Worm (Caenorhabditis elegans) whole organism, young adult: ENCODE data around the gene zipt-3.

Experiments
- B0336.3 ChIP-seq: fragments of 200-800 bp; sonication (Bioruptor generic); IDR thresholded peaks from 2 replicates; pipeline ENCODE4 v1.3.6; 2022; ENCODE audit warnings: missing genetic modification characterization, missing compliant biosample characterization
- D2030.7 ChIP-seq: fragments of 200-800 bp; sonication (Bioruptor generic); IDR thresholded peaks from 2 replicates; pipeline ENCODE4 v1.3.6; 2022; ENCODE audit warnings: missing genetic modification reagents, missing genetic modification characterization, missing compliant biosample characterization
- F10E7.11 ChIP-seq: sonication (generic microtip); optimal IDR thresholded peaks from 2 replicates; lab custom pipeline; 2017; ENCODE audit warnings: mild to moderate bottlenecking, missing genetic modification characterization, moderate library complexity, missing compliant biosample characterization
- F37B4.10 ChIP-seq: fragments of 200-800 bp; sonication (Bioruptor generic); IDR thresholded peaks from 2 replicates; pipeline ENCODE4 v1.3.6; 2022; ENCODE audit warnings: missing genetic modification characterization, missing compliant biosample characterization
- F52B5.7 ChIP-seq: sonication (generic microtip); optimal IDR thresholded peaks from 2 replicates; lab custom pipeline; 2016; ENCODE audit warnings: mild to moderate bottlenecking, missing genetic modification characterization, missing compliant biosample characterization
- F57C9.4 ChIP-seq: sonication (generic microtip); optimal IDR thresholded peaks from 2 replicates; lab custom pipeline; 2017; ENCODE audit warnings: mild to moderate bottlenecking, missing genetic modification characterization, missing compliant biosample characterization
- T07F8.4 ChIP-seq: sonication (generic microtip); optimal IDR thresholded peaks from 2 replicates; lab custom pipeline; 2016; ENCODE audit warnings: mild to moderate bottlenecking, missing genetic modification characterization, moderate library complexity, missing compliant biosample characterization
- T26A5.8 ChIP-seq: sonication (generic microtip); optimal IDR thresholded peaks from 2 replicates; lab custom pipeline; 2016; ENCODE audit warnings: missing genetic modification characterization, missing compliant biosample characterization
- Y53F4B.3 ChIP-seq: fragments of 200-800 bp; sonication (Bioruptor generic); IDR thresholded peaks from 2 replicates; pipeline ENCODE4 v1.3.6; 2022; ENCODE audit warnings: missing genetic modification reagents, missing genetic modification characterization, missing compliant biosample characterization
- Y67H2A.10 ChIP-seq: fragments of 200-800 bp; sonication (Bioruptor generic); conservative IDR thresholded peaks from 2 replicates; pipeline ENCODE4 v1.3.6; 2022; ENCODE audit warnings: missing genetic modification reagents, missing genetic modification characterization, missing compliant biosample characterization
- aptf-3 ChIP-seq: fragments of 200-800 bp; sonication (Bioruptor generic); IDR thresholded peaks from 2 replicates; pipeline ENCODE4 v1.3.6; 2022; ENCODE audit warnings: missing genetic modification characterization, missing compliant biosample characterization
- attf-3 ChIP-seq: fragments of 200-800 bp; sonication (Bioruptor generic); conservative IDR thresholded peaks from 2 replicates; pipeline ENCODE4 v1.3.6; 2022; ENCODE audit warnings: missing genetic modification reagents, missing genetic modification characterization, missing compliant biosample characterization
- attf-5 ChIP-seq: fragments of 200-800 bp; sonication (Bioruptor generic); optimal IDR thresholded peaks from 2 replicates; lab custom pipeline; 2018; ENCODE audit warnings: mild to moderate bottlenecking, missing genetic modification characterization, missing compliant biosample characterization
- bed-1 ChIP-seq: fragments of 200-800 bp; sonication (Bioruptor generic); IDR thresholded peaks from 2 replicates; pipeline ENCODE4 v1.3.6; 2022; ENCODE audit warnings: missing genetic modification reagents, missing genetic modification characterization, missing compliant biosample characterization
- cebp-1 ChIP-seq, 2 experiments: fragments of 200-800 bp in 1 of 2; sonication (Bioruptor generic) in 1 of 2; sonication (generic microtip) in 1 of 2; IDR thresholded peaks in 1 of 2; optimal IDR thresholded peaks in 1 of 2; 2 replicates each; pipeline versions ENCODE4 v1.3.6 to Lab custom; 2017 to 2022; ENCODE audit warnings: missing compliant biosample characterization in 2 of 2, missing genetic modification characterization in 2 of 2, mild to moderate bottlenecking in 1 of 2, missing genetic modification reagents in 1 of 2, moderate library complexity in 1 of 2
- cebp-2 ChIP-seq: fragments of 200-800 bp; sonication (Bioruptor generic); IDR thresholded peaks from 2 replicates; pipeline ENCODE4 v1.3.6; 2022; ENCODE audit warnings: missing genetic modification characterization, missing compliant biosample characterization
- ceh-27 ChIP-seq: fragments of 200-800 bp; sonication (Bioruptor generic); optimal IDR thresholded peaks from 2 replicates; lab custom pipeline; 2018; ENCODE audit warnings: mild to moderate bottlenecking, missing genetic modification characterization, moderate library complexity, missing compliant biosample characterization
- ceh-40 ChIP-seq: fragments of 200-800 bp; sonication (Bioruptor generic); IDR thresholded peaks from 2 replicates; pipeline ENCODE4 v1.3.6; 2022; ENCODE audit warnings: missing genetic modification characterization, missing compliant biosample characterization
- chd-7 ChIP-seq: sonication (generic microtip); optimal IDR thresholded peaks from 2 replicates; lab custom pipeline; 2016; ENCODE audit warnings: mild to moderate bottlenecking, missing genetic modification characterization, moderate library complexity, missing compliant biosample characterization
- dox-1 ChIP-seq: fragments of 200-800 bp; sonication (Bioruptor generic); IDR thresholded peaks from 2 replicates; pipeline ENCODE4 v1.3.6; 2022; ENCODE audit warnings: missing genetic modification reagents, missing genetic modification characterization, missing compliant biosample characterization
- egl-18 ChIP-seq: fragments of 200-800 bp; sonication (Bioruptor generic); IDR thresholded peaks from 2 replicates; pipeline ENCODE4 v1.3.6; 2022; ENCODE audit warnings: missing genetic modification reagents, missing genetic modification characterization, missing compliant biosample characterization
- egrh-3 ChIP-seq: fragments of 200-800 bp; sonication (Bioruptor generic); IDR thresholded peaks from 2 replicates; pipeline ENCODE4 v1.3.6; 2022; ENCODE audit warnings: missing genetic modification reagents, missing genetic modification characterization, missing compliant biosample characterization
- him-1 ChIP-seq: sonication (generic microtip); optimal IDR thresholded peaks from 2 replicates; lab custom pipeline; 2016; ENCODE audit warnings: missing genotype, missing genetic modification reagents, missing genetic modification characterization, missing compliant biosample characterization
- hlh-12 ChIP-seq: sonication (generic microtip); optimal IDR thresholded peaks from 2 replicates; lab custom pipeline; 2016; ENCODE audit warnings: missing genetic modification characterization, missing compliant biosample characterization
- hmg-20 ChIP-seq: fragments of 200-800 bp; sonication (Bioruptor generic); IDR thresholded peaks from 2 replicates; pipeline ENCODE4 v1.3.6; 2022; ENCODE audit warnings: missing genetic modification reagents, missing genetic modification characterization, missing compliant biosample characterization
- hsf-1 ChIP-seq: fragments of 200-800 bp; sonication (Bioruptor generic); IDR thresholded peaks from 2 replicates; pipeline ENCODE4 v1.3.6; 2022; ENCODE audit warnings: missing genetic modification reagents, missing genetic modification characterization, missing compliant biosample characterization
- let-607 ChIP-seq, 2 experiments: fragments of 200-800 bp in 1 of 2; sonication (Bioruptor generic) in 1 of 2; sonication (generic microtip) in 1 of 2; optimal IDR thresholded peaks; 2 replicates each; lab custom pipeline; 2016 to 2018; ENCODE audit warnings: mild to moderate bottlenecking in 2 of 2, missing compliant biosample characterization in 2 of 2, missing genetic modification characterization in 2 of 2, moderate library complexity in 2 of 2, missing genotype in 1 of 2
- lin-40 ChIP-seq: sonication (generic microtip); optimal IDR thresholded peaks from 2 replicates; lab custom pipeline; 2016; ENCODE audit warnings: missing genetic modification characterization, mild to moderate bottlenecking, missing compliant biosample characterization, missing genotype, missing genetic modification reagents
- lsl-1 ChIP-seq: fragments of 200-800 bp; sonication (Bioruptor generic); optimal IDR thresholded peaks from 2 replicates; lab custom pipeline; 2018; ENCODE audit warnings: mild to moderate bottlenecking, missing genetic modification characterization, moderate library complexity, missing compliant biosample characterization
- madf-10 ChIP-seq: sonication (generic microtip); optimal IDR thresholded peaks from 2 replicates; lab custom pipeline; 2016; ENCODE audit warnings: mild to moderate bottlenecking, missing genetic modification characterization, missing compliant biosample characterization
- madf-8 ChIP-seq: fragments of 200-800 bp; sonication (Bioruptor generic); conservative IDR thresholded peaks from 2 replicates; pipeline ENCODE4 v1.3.6; 2022; ENCODE audit warnings: missing genetic modification reagents, missing genetic modification characterization, missing compliant biosample characterization
- mel-28 ChIP-seq: sonication (generic microtip); optimal IDR thresholded peaks from 2 replicates; lab custom pipeline; 2016; ENCODE audit warnings: borderline replicate concordance, mild to moderate bottlenecking, missing genetic modification characterization, missing compliant biosample characterization
- mxl-1 ChIP-seq: sonication (generic microtip); optimal IDR thresholded peaks from 2 replicates; lab custom pipeline; 2016; ENCODE audit warnings: missing genetic modification characterization, missing compliant biosample characterization
- nhr-179 ChIP-seq: sonication (generic microtip); optimal IDR thresholded peaks from 2 replicates; lab custom pipeline; 2016; ENCODE audit warnings: mild to moderate bottlenecking, missing genetic modification characterization, missing compliant biosample characterization
- pha-4 ChIP-seq: fragments of 150-350 bp; sonication (generic microtip); optimal IDR thresholded peaks from 2 replicates; lab custom pipeline; 2014; ENCODE audit warnings: missing biosample characterization, missing genetic modification reagents, missing genetic modification characterization
- rcor-1 ChIP-seq: fragments of 200-800 bp; sonication (Bioruptor generic); IDR thresholded peaks from 2 replicates; pipeline ENCODE4 v1.3.6; 2022; ENCODE audit warnings: missing genetic modification reagents, missing genetic modification characterization, missing compliant biosample characterization
- repo-1 ChIP-seq: sonication (generic microtip); optimal IDR thresholded peaks from 2 replicates; lab custom pipeline; 2017; ENCODE audit warnings: mild to moderate bottlenecking, missing genetic modification characterization, missing compliant biosample characterization
- rpc-1 ChIP-seq, 2 experiments: fragments of 150-350 bp in 1 of 2; sonication (generic microtip) in 1 of 2; optimal IDR thresholded peaks; 2 replicates each; lab custom pipeline; 2014 to 2018; ENCODE audit warnings: missing biosample characterization in 1 of 2, missing genetic modification characterization in 1 of 2, missing genetic modification reagents in 1 of 2, missing genotype in 1 of 2
- sea-2 ChIP-seq: fragments of 200-800 bp; sonication (Bioruptor generic); IDR thresholded peaks from 2 replicates; pipeline ENCODE4 v1.3.6; 2022; ENCODE audit warnings: missing genetic modification characterization, missing compliant biosample characterization
- snpc-3.4 ChIP-seq: sonication (generic microtip); optimal IDR thresholded peaks from 2 replicates; lab custom pipeline; 2017; ENCODE audit warnings: missing genetic modification characterization, mild to moderate bottlenecking, missing compliant biosample characterization, antibody characterized with exemption, moderate library complexity, missing genotype, missing genetic modification reagents
- snpc-4 ChIP-seq, 5 experiments: fragments of 150-350 bp in 1 of 5; sonication (generic microtip) in 4 of 5; optimal IDR thresholded peaks; 2 replicates each; lab custom pipeline; 2014 to 2018; ENCODE audit warnings: missing genetic modification characterization in 5 of 5, missing biosample characterization in 3 of 5, antibody characterized with exemption in 2 of 5, mild to moderate bottlenecking in 2 of 5, missing compliant biosample characterization in 2 of 5, missing genotype in 2 of 5, moderate library complexity in 2 of 5, missing genetic modification reagents in 1 of 5
- tbx-9 ChIP-seq: sonication (generic microtip); optimal IDR thresholded peaks from 2 replicates; lab custom pipeline; 2016; ENCODE audit warnings: borderline replicate concordance, missing genetic modification characterization, inconsistent platforms, missing compliant biosample characterization
- tlf-1 ChIP-seq: fragments of 200-800 bp; sonication (Bioruptor generic); optimal IDR thresholded peaks from 2 replicates; lab custom pipeline; 2018; ENCODE audit warnings: mild to moderate bottlenecking, missing genetic modification characterization, missing compliant biosample characterization
- zim-3 ChIP-seq: sonication (generic microtip); optimal IDR thresholded peaks from 2 replicates; lab custom pipeline; 2017; ENCODE audit warnings: mild to moderate bottlenecking, missing genetic modification characterization, moderate library complexity, missing compliant biosample characterization
- ztf-18 ChIP-seq: sonication (generic microtip); optimal IDR thresholded peaks from 2 replicates; lab custom pipeline; 2016; ENCODE audit warnings: missing genotype, mild to moderate bottlenecking, missing genetic modification characterization, missing compliant biosample characterization
- ztf-26 ChIP-seq: sonication (generic microtip); optimal IDR thresholded peaks from 2 replicates; lab custom pipeline; 2017; ENCODE audit warnings: missing genetic modification characterization, missing compliant biosample characterization
- ztf-28 ChIP-seq: fragments of 200-800 bp; sonication (Bioruptor generic); IDR thresholded peaks from 2 replicates; pipeline ENCODE4 v1.3.6; 2022; ENCODE audit warnings: missing genetic modification reagents, missing genetic modification characterization, missing compliant biosample characterization
- ztf-6 ChIP-seq: fragments of 200-800 bp; sonication (Bioruptor generic); IDR thresholded peaks from 2 replicates; pipeline ENCODE4 v1.3.6; 2022; ENCODE audit warnings: missing genetic modification reagents, missing genetic modification characterization, missing compliant biosample characterization

zipt-3 gene

DNA sequence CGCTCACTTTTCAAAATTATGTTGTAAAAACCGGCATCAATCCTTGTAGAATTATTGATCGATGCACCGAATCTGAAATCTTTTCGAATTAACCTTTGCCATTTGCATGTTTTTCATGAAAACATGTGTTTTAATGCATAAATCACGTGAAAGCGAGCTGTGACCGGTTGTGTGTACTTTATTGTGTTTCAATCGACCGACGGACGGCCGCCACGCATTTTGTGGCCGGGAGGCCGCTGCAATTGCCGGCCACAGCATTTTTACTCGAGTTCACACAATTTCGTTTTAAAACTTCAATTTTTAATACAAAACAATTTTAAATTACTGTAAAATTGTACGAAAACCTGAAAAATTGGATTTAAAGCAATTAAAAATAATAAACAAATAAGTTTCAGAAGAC lies 29.0 kb upstream of the zipt-3 start, which contains the start of gene C25H3.11 (continued):
- TF ChIP-seq ceh-27 (GFP tag; lab: Kevin White, UChicago) = no peak
- TF ChIP-seq egrh-3 (GFP tag; lab: Robert Waterston, UW) = no peak
- TF ChIP-seq cebp-1 (GFP tag; IDR thresholded peaks at IDR 0.05; lab: Robert Waterston, UW) = no peak; the same call in 1 of the 2 replicates
- TF ChIP-seq cebp-1 (tag; optimal IDR thresholded peaks at IDR 0.05; lab: Kevin White, UChicago) = peak; percentile 63
- TF ChIP-seq dox-1 (GFP tag; lab: Robert Waterston, UW) = peak; percentile 71
- no peak for TF ChIP-seq lsl-1 (GFP tag; lab: Kevin White, UChicago)
- no peak for TF ChIP-seq attf-3 (GFP tag; lab: Robert Waterston, UW)
- TF ChIP-seq repo-1 (tag; lab: Kevin White, UChicago) = peak; percentile 31
- TF ChIP-seq ztf-26 (tag; lab: Kevin White, UChicago) = no peak
- TF ChIP-seq snpc-4 (GFP tag; optimal IDR thresholded peaks at IDR 0.05; lab: Kevin White, UChicago) = no peak
- peak in 3 of 4 experiments; percentile 10 to 46 (median 33) for TF ChIP-seq snpc-4 (tag; optimal IDR thresholded peaks at IDR 0.05; lab: Kevin White, UChicago)
- no peak for TF ChIP-seq rpc-1 (optimal IDR thresholded peaks at IDR 0.05; lab: Kevin White, UChicago)
- no peak for TF ChIP-seq rpc-1 (tag; optimal IDR thresholded peaks at IDR 0.05; lab: Kevin White, UChicago)
- peak; percentile 31 for TF ChIP-seq B0336.3
- TF ChIP-seq lin-40 (tag; lab: Kevin White, UChicago) = peak; percentile 6
- TF ChIP-seq T26A5.8 (tag; lab: Kevin White, UChicago) = no peak
- TF ChIP-seq tlf-1 (GFP tag; lab: Kevin White, UChicago) = peak; percentile 21
- TF ChIP-seq zim-3 (tag; lab: Kevin White, UChicago) = no peak
- TF ChIP-seq cebp-2 = no peak
- no peak for TF ChIP-seq nhr-179 (tag; lab: Kevin White, UChicago)
- no peak for TF ChIP-seq ztf-6
- TF ChIP-seq F57C9.4 (tag; lab: Kevin White, UChicago) = no peak
- no peak for TF ChIP-seq ceh-40 (GFP tag; lab: Robert Waterston, UW)
- no peak for TF ChIP-seq egl-18 (GFP tag; lab: Robert Waterston, UW)
- TF ChIP-seq madf-10 (tag; lab: Kevin White, UChicago) = peak; percentile 10
- no peak for TF ChIP-seq Y53F4B.3
- no peak for TF ChIP-seq sea-2 (GFP tag; lab: Robert Waterston, UW)
- no peak for TF ChIP-seq F10E7.11 (tag; lab: Kevin White, UChicago)
- TF ChIP-seq snpc-3.4 (tag; lab: Kevin White, UChicago) = no peak
- TF ChIP-seq madf-8 (GFP tag; lab: Robert Waterston, UW) = no peak
- TF ChIP-seq pha-4 (tag; lab: Kevin White, UChicago) = no peak
- TF ChIP-seq mel-28 = no peak
- TF ChIP-seq ztf-18 (tag; lab: Kevin White, UChicago) = peak; percentile 15
- no peak for TF ChIP-seq F52B5.7 (tag; lab: Kevin White, UChicago)
- TF ChIP-seq tbx-9 (tag; lab: Kevin White, UChicago) = no peak
- TF ChIP-seq let-607 (tag; optimal IDR thresholded peaks at IDR 0.05; lab: Kevin White, UChicago) = no peak
- TF ChIP-seq hsf-1 = no peak
- TF ChIP-seq Y67H2A.10 (GFP tag; lab: Robert Waterston, UW) = no peak
- TF ChIP-seq F37B4.10 = no peak
- TF ChIP-seq attf-5 = peak; percentile 79
- TF ChIP-seq him-1 (tag; lab: Kevin White, UChicago) = no peak
- TF ChIP-seq chd-7 (tag; lab: Kevin White, UChicago) = no peak
- no peak for TF ChIP-seq ztf-28 (GFP tag; lab: Robert Waterston, UW)
- no peak for TF ChIP-seq rcor-1
- TF ChIP-seq hmg-20 = no peak
- TF ChIP-seq T07F8.4 (tag; lab: Kevin White, UChicago) = no peak
- 0 out of 2 replicates have a peak, but pooled peaks have one; percentile 21 for TF ChIP-seq D2030.7 (GFP tag; lab: Robert Waterston, UW)
- no peak for TF ChIP-seq aptf-3 (GFP tag; lab: Robert Waterston, UW)
- no peak for TF ChIP-seq mxl-1 (tag; lab: Kevin White, UChicago)
- no peak for TF ChIP-seq bed-1
- no peak for TF ChIP-seq hlh-12 (tag; lab: Kevin White, UChicago)
